Fruit fly (Drosophila melanogaster) whole organism, wandering third instar larva: ENCODE results near the gene Rab14.

Source experiments
- Abd-B ChIP-seq: fragments of >200 bp; optimal IDR thresholded peaks from 2 replicates; lab custom pipeline; 2017; ENCODE audit warnings: missing biosample characterization, missing genetic modification characterization
- CG32264 ChIP-seq: fragments of 200-800 bp; sonication (Bioruptor generic); optimal IDR thresholded peaks from 2 replicates; lab custom pipeline; 2016; ENCODE audit warnings: missing biosample characterization, missing genetic modification characterization
- Dfd ChIP-seq: fragments of >200 bp; optimal IDR thresholded peaks from 2 replicates; lab custom pipeline; 2017; ENCODE audit warnings: missing biosample characterization, missing genetic modification characterization
- Jra ChIP-seq: sonication (Bioruptor generic); optimal IDR thresholded peaks from 2 replicates; lab custom pipeline; 2016; ENCODE audit warnings: missing biosample characterization, missing genetic modification characterization
- Myc ChIP-seq: fragments of >200 bp; optimal IDR thresholded peaks from 2 replicates; lab custom pipeline; 2017
- br ChIP-seq: fragments of 200-800 bp; sonication (Bioruptor generic); optimal IDR thresholded peaks from 2 replicates; lab custom pipeline; 2016; ENCODE audit warnings: missing biosample characterization, missing genetic modification characterization
- dsf ChIP-seq: sonication (Bioruptor generic); optimal IDR thresholded peaks from 2 replicates; lab custom pipeline; 2016; ENCODE audit warnings: missing biosample characterization, missing genetic modification characterization, borderline replicate concordance
- pan ChIP-seq: fragments of >200 bp; optimal IDR thresholded peaks from 2 replicates; lab custom pipeline; 2017

dm6 chr2L:14393527-14393926 is 38.6 kb downstream of the Rab14 start:
- TF ChIP-seq pan, result no peak
- TF ChIP-seq CG32264, result no peak
- no peak for TF ChIP-seq dsf (GFP tag; lab: Kevin White, UChicago)
- TF ChIP-seq Myc (lab: Kevin White, UChicago), result no peak
- no peak for TF ChIP-seq br
- no peak for TF ChIP-seq Jra
- no peak for TF ChIP-seq Dfd
- TF ChIP-seq Abd-B (GFP tag; lab: Kevin White, UChicago), result no peak
